Worm (Caenorhabditis elegans): ENCODE measurements around the gene C44B7.7.

C44B7.7 gene

ce11 chrII:6882335-6882734 lies 2.4 kb upstream of the C44B7.7 start:
- no peak for TF ChIP-seq C38D4.7 (GFP tag; optimal IDR thresholded peaks at IDR 0.05)
- no peak for TF ChIP-seq hlh-15 (tag; optimal IDR thresholded peaks at IDR 0.05)
- no peak for TF ChIP-seq dmd-4 (tag; optimal IDR thresholded peaks at IDR 0.05; ENCODE audit: borderline replicate concordance)
- no peak for TF ChIP-seq ceh-45 (GFP tag; IDR thresholded peaks at IDR 0.05)
- TF ChIP-seq hlh-13 (GFP tag; optimal IDR thresholded peaks at IDR 0.05), result no peak
- TF ChIP-seq sox-4 (tag; optimal IDR thresholded peaks at IDR 0.05), result no peak
- TF ChIP-seq ceh-6 (GFP tag; optimal IDR thresholded peaks at IDR 0.05), result no peak
- TF ChIP-seq tbx-2 (tag; optimal IDR thresholded peaks at IDR 0.05), result no peak
- no peak for TF ChIP-seq nfya-1 (tag; optimal IDR thresholded peaks at IDR 0.05)
- TF ChIP-seq madf-2 (tag; optimal IDR thresholded peaks at IDR 0.05), result no peak
- no peak for TF ChIP-seq pha-2 (tag; optimal IDR thresholded peaks at IDR 0.05)
- TF ChIP-seq elt-2 (tag; optimal IDR thresholded peaks at IDR 0.05), result no peak
- TF ChIP-seq ceh-9 (tag; optimal IDR thresholded peaks at IDR 0.05), result no peak

ce11 chrII:6877881-6878280 lies 2.1 kb downstream of the C44B7.7 start:
- TF ChIP-seq ceh-14 (tag; optimal IDR thresholded peaks at IDR 0.05), result no peak
- TF ChIP-seq tbx-2 (tag; optimal IDR thresholded peaks at IDR 0.05), result no peak

- TF ChIP-seq ttx-3 (tag; optimal IDR thresholded peaks at IDR 0.05), result no peak
- no peak for TF ChIP-seq ztf-16 (tag; optimal IDR thresholded peaks at IDR 0.05)
- no peak for TF ChIP-seq pax-1 (tag; optimal IDR thresholded peaks at IDR 0.05)
- TF ChIP-seq F13H6.1 (tag; optimal IDR thresholded peaks at IDR 0.05), result no peak
- no peak for TF ChIP-seq tbx-7 (tag; optimal IDR thresholded peaks at IDR 0.05)
- TF ChIP-seq elt-2 (tag; optimal IDR thresholded peaks at IDR 0.05), result no peak
- TF ChIP-seq zip-5 (tag; optimal IDR thresholded peaks at IDR 0.05), result no peak
- TF ChIP-seq ceh-34 (tag; optimal IDR thresholded peaks at IDR 0.05), result no peak
- TF ChIP-seq K09A11.1 (tag; optimal IDR thresholded peaks at IDR 0.05; ENCODE audit: insufficient read depth), result no peak
- no peak for TF ChIP-seq sdc-2 (tag; optimal IDR thresholded peaks at IDR 0.05)
- TF ChIP-seq nhr-11 (tag; optimal IDR thresholded peaks at IDR 0.05), result no peak
- TF ChIP-seq ama-1 (optimal IDR thresholded peaks at IDR 0.05), result no peak
These were observed 3.0 kb downstream of the C44B7.7 start, which contains the start of gene slc-36.5 for ce11 chrII:6876957-6877356. slc-36.5 (minus strand) TSS chrII:6877057.

- TF ChIP-seq sox-2 (GFP tag; IDR thresholded peaks at IDR 0.05), result no peak
- TF ChIP-seq lim-6 (tag; optimal IDR thresholded peaks at IDR 0.05), result no peak
- TF ChIP-seq odd-2 (tag; optimal IDR thresholded peaks at IDR 0.05), result no peak
These were observed 7.5 kb downstream of the C44B7.7 start, which contains the start of gene C44B7.5 for ce11 chrII:6872493-6872892. C44B7.5 (minus strand) TSS chrII:6872593.

ce11 chrII:6870803-6871202 lies 9.2 kb downstream of the C44B7.7 start, which contains the start of gene clhm-1:
clhm-1 (minus strand) TSS chrII:6871009.
- TF ChIP-seq nfya-1 (tag; optimal IDR thresholded peaks at IDR 0.05) (no peak), ceh-22 (tag; optimal IDR thresholded peaks at IDR 0.05) (no peak), fkh-10 (GFP tag; optimal IDR thresholded peaks at IDR 0.05) (no peak), ceh-19 (GFP tag; optimal IDR thresholded peaks at IDR 0.05) (no peak), ceh-24 (tag; optimal IDR thresholded peaks at IDR 0.05) (no peak), lin-11 (tag; optimal IDR thresholded peaks at IDR 0.05) (no peak), C08G9.2 (tag; optimal IDR thresholded peaks at IDR 0.05) (no peak), odd-2 (tag; optimal IDR thresholded peaks at IDR 0.05) (no peak), ref-2 (tag; optimal IDR thresholded peaks at IDR 0.05) (no peak), pha-2 (tag; optimal IDR thresholded peaks at IDR 0.05) (no peak), F13H6.1 (tag; optimal IDR thresholded peaks at IDR 0.05) (no peak), pat-9 (tag; optimal IDR thresholded peaks at IDR 0.05) (no peak), dve-1 (tag; optimal IDR thresholded peaks at IDR 0.05) (no peak), ceh-18 (tag; optimal IDR thresholded peaks at IDR 0.05) (no peak), lim-6 (tag; optimal IDR thresholded peaks at IDR 0.05) (no peak), tbx-7 (tag; optimal IDR thresholded peaks at IDR 0.05) (no peak), T23F11.4 (GFP tag; optimal IDR thresholded peaks at IDR 0.05) (no peak), ceh-2 (tag; optimal IDR thresholded peaks at IDR 0.05) (no peak)
